Worm (Caenorhabditis elegans): ENCODE results near the gene ccch-5.

DNA sequence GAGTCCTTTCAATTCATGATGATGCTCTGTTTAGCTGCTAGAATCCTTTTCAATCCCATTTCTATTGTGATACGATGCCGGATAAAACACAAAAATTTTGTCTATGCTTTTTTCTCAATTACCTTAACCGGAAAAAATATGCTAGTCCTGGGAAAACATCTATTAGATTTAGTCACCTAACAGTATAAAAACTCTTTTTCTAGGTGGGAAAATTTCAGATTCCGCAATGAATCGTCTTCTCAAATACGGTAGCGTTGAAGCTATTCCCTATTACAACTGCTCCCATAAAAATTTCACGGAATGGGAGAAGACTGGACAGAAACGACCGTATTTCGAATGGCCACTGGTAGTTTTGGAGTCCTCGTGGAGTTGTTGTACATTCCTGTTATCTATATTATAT lies 10.0 kb downstream of the ccch-5 start, which contains the start of gene Y57G11C.28:
- TF ChIP-seq ztf-11 (tag; optimal IDR thresholded peaks at IDR 0.05): no peak
- no peak for TF ChIP-seq unc-62 (GFP tag; optimal IDR thresholded peaks at IDR 0.05)
- no peak for TF ChIP-seq pha-4 (tag; optimal IDR thresholded peaks at IDR 0.05)
- no peak for TF ChIP-seq nhr-237 (tag; optimal IDR thresholded peaks at IDR 0.05)
- TF ChIP-seq unc-39 (tag; optimal IDR thresholded peaks at IDR 0.05): no peak
- no peak for TF ChIP-seq pqm-1 (tag; optimal IDR thresholded peaks at IDR 0.05)
- TF ChIP-seq nhr-12 (tag; optimal IDR thresholded peaks at IDR 0.05): no peak
- no peak for TF ChIP-seq ama-1 (optimal IDR thresholded peaks at IDR 0.05)
- TF ChIP-seq ZK546.5 (tag; optimal IDR thresholded peaks at IDR 0.05): no peak
- no peak for TF ChIP-seq nhr-28 (tag; optimal IDR thresholded peaks at IDR 0.05)

All from whole organism, L3 larva.